Worm (Caenorhabditis elegans) whole organism, young adult: ENCODE measurements around the gene ZK105.6.

Experiments
- F33H1.4 ChIP-seq: fragments of 200-800 bp; sonication (Bioruptor generic); IDR thresholded peaks from 2 replicates; pipeline ENCODE4 v1.3.6; 2022; ENCODE audit warnings: missing genetic modification reagents, missing genetic modification characterization, missing compliant biosample characterization
- F57C9.4 ChIP-seq: sonication (generic microtip); optimal IDR thresholded peaks from 2 replicates; lab custom pipeline; 2017; ENCODE audit warnings: mild to moderate bottlenecking, missing genetic modification characterization, missing compliant biosample characterization
- K12H6.12 ChIP-seq: fragments of 200-800 bp; sonication (Bioruptor generic); optimal IDR thresholded peaks from 2 replicates; lab custom pipeline; 2018; ENCODE audit warnings: mild to moderate bottlenecking, missing genetic modification characterization, missing compliant biosample characterization
- T07F8.4 ChIP-seq: sonication (generic microtip); optimal IDR thresholded peaks from 2 replicates; lab custom pipeline; 2016; ENCODE audit warnings: mild to moderate bottlenecking, missing genetic modification characterization, moderate library complexity, missing compliant biosample characterization
- T26A5.8 ChIP-seq: sonication (generic microtip); optimal IDR thresholded peaks from 2 replicates; lab custom pipeline; 2016; ENCODE audit warnings: missing genetic modification characterization, missing compliant biosample characterization
- Y53F4B.3 ChIP-seq: fragments of 200-800 bp; sonication (Bioruptor generic); IDR thresholded peaks from 2 replicates; pipeline ENCODE4 v1.3.6; 2022; ENCODE audit warnings: missing genetic modification reagents, missing genetic modification characterization, missing compliant biosample characterization
- Y95B8A.8 ChIP-seq: fragments of 200-800 bp; sonication (Bioruptor generic); IDR thresholded peaks from 2 replicates; pipeline ENCODE4 v1.3.6; 2022; ENCODE audit warnings: missing genetic modification reagents, missing genetic modification characterization, missing compliant biosample characterization
- ZK185.1 ChIP-seq: sonication (generic microtip); optimal IDR thresholded peaks from 2 replicates; lab custom pipeline; 2016; ENCODE audit warnings: mild to moderate bottlenecking, missing genetic modification characterization, missing compliant biosample characterization; ENCODE audit not compliant: poor library complexity, severe bottlenecking
- aptf-2 ChIP-seq: fragments of 200-800 bp; sonication (Bioruptor generic); conservative IDR thresholded peaks from 2 replicates; pipeline ENCODE4 v1.3.6; 2022; ENCODE audit warnings: missing genetic modification reagents, missing genetic modification characterization, missing compliant biosample characterization
- atf-7 ChIP-seq: sonication (generic microtip); optimal IDR thresholded peaks from 2 replicates; lab custom pipeline; 2017; ENCODE audit warnings: mild to moderate bottlenecking, missing genetic modification characterization, missing compliant biosample characterization
- cebp-1 ChIP-seq, 2 experiments: fragments of 200-800 bp in 1 of 2; sonication (Bioruptor generic) in 1 of 2; sonication (generic microtip) in 1 of 2; IDR thresholded peaks in 1 of 2; optimal IDR thresholded peaks in 1 of 2; 2 replicates each; pipeline versions ENCODE4 v1.3.6 to Lab custom; 2017 to 2022; ENCODE audit warnings: missing compliant biosample characterization in 2 of 2, missing genetic modification characterization in 2 of 2, mild to moderate bottlenecking in 1 of 2, missing genetic modification reagents in 1 of 2, moderate library complexity in 1 of 2
- ceh-40 ChIP-seq: fragments of 200-800 bp; sonication (Bioruptor generic); IDR thresholded peaks from 2 replicates; pipeline ENCODE4 v1.3.6; 2022; ENCODE audit warnings: missing genetic modification characterization, missing compliant biosample characterization
- chd-7 ChIP-seq: sonication (generic microtip); optimal IDR thresholded peaks from 2 replicates; lab custom pipeline; 2016; ENCODE audit warnings: mild to moderate bottlenecking, missing genetic modification characterization, moderate library complexity, missing compliant biosample characterization
- dpff-1 ChIP-seq: sonication (generic microtip); optimal IDR thresholded peaks from 2 replicates; lab custom pipeline; 2017; ENCODE audit warnings: mild to moderate bottlenecking, missing genetic modification characterization, missing compliant biosample characterization
- egl-44 ChIP-seq: fragments of 200-800 bp; sonication (Bioruptor generic); IDR thresholded peaks from 2 replicates; pipeline ENCODE4 v1.3.6; 2022; ENCODE audit warnings: missing genetic modification reagents, missing genetic modification characterization, missing compliant biosample characterization
- ets-4 ChIP-seq: fragments of 200-800 bp; sonication (Bioruptor generic); optimal IDR thresholded peaks from 2 replicates; lab custom pipeline; 2018; ENCODE audit warnings: mild to moderate bottlenecking, missing genetic modification characterization, missing compliant biosample characterization
- gei-17 ChIP-seq: fragments of 200-800 bp; sonication (Bioruptor generic); optimal IDR thresholded peaks from 2 replicates; lab custom pipeline; 2018; ENCODE audit warnings: mild to moderate bottlenecking, missing genetic modification characterization, missing compliant biosample characterization
- lag-1 ChIP-seq: fragments of 200-800 bp; sonication (Bioruptor generic); IDR thresholded peaks from 2 replicates; pipeline ENCODE4 v1.3.6; 2022; ENCODE audit warnings: missing genetic modification reagents, missing genetic modification characterization, missing compliant biosample characterization
- let-607 ChIP-seq, 2 experiments: fragments of 200-800 bp in 1 of 2; sonication (Bioruptor generic) in 1 of 2; sonication (generic microtip) in 1 of 2; optimal IDR thresholded peaks; 2 replicates each; lab custom pipeline; 2016 to 2018; ENCODE audit warnings: mild to moderate bottlenecking in 2 of 2, missing compliant biosample characterization in 2 of 2, missing genetic modification characterization in 2 of 2, moderate library complexity in 2 of 2, missing genotype in 1 of 2
- lin-26 ChIP-seq: fragments of 200-800 bp; sonication (Bioruptor generic); IDR thresholded peaks from 2 replicates; pipeline ENCODE4 v1.3.6; 2022; ENCODE audit warnings: missing genetic modification reagents, missing genetic modification characterization, missing compliant biosample characterization
- lin-54 ChIP-seq: fragments of 200-800 bp; sonication (Bioruptor generic); optimal IDR thresholded peaks from 2 replicates; lab custom pipeline; 2018; ENCODE audit warnings: mild to moderate bottlenecking, missing genetic modification characterization, missing compliant biosample characterization
- madf-10 ChIP-seq: sonication (generic microtip); optimal IDR thresholded peaks from 2 replicates; lab custom pipeline; 2016; ENCODE audit warnings: mild to moderate bottlenecking, missing genetic modification characterization, missing compliant biosample characterization
- mcd-1 ChIP-seq: fragments of 200-800 bp; sonication (Bioruptor generic); IDR thresholded peaks from 2 replicates; pipeline ENCODE4 v1.3.6; 2022; ENCODE audit warnings: missing genetic modification reagents, missing genetic modification characterization, missing compliant biosample characterization
- nhr-27 ChIP-seq: fragments of 200-800 bp; sonication (Bioruptor generic); optimal IDR thresholded peaks from 2 replicates; lab custom pipeline; 2018; ENCODE audit warnings: mild to moderate bottlenecking, missing genetic modification characterization, moderate library complexity, missing compliant biosample characterization
- nhr-80 ChIP-seq: sonication (generic microtip); optimal IDR thresholded peaks from 2 replicates; lab custom pipeline; 2016; ENCODE audit warnings: missing genetic modification characterization, missing compliant biosample characterization
- nhr-90 ChIP-seq: sonication (generic microtip); optimal IDR thresholded peaks from 2 replicates; lab custom pipeline; 2016; ENCODE audit warnings: missing genotype, mild to moderate bottlenecking, missing genetic modification characterization, missing compliant biosample characterization
- rec-8 ChIP-seq, 2 experiments: sonication (generic microtip); optimal IDR thresholded peaks; 2 replicates each; lab custom pipeline; 2016; ENCODE audit warnings: mild to moderate bottlenecking in 2 of 2, missing genetic modification characterization in 2 of 2, missing genetic modification reagents in 2 of 2, missing genotype in 2 of 2, missing biosample characterization in 1 of 2, missing compliant biosample characterization in 1 of 2, moderate library complexity in 1 of 2
- sea-2 ChIP-seq: fragments of 200-800 bp; sonication (Bioruptor generic); IDR thresholded peaks from 2 replicates; pipeline ENCODE4 v1.3.6; 2022; ENCODE audit warnings: missing genetic modification characterization, missing compliant biosample characterization
- snpc-1.3 ChIP-seq: sonication (generic microtip); optimal IDR thresholded peaks from 2 replicates; lab custom pipeline; 2017; ENCODE audit warnings: missing genetic modification characterization, mild to moderate bottlenecking, missing compliant biosample characterization, antibody characterized with exemption, moderate library complexity, missing genotype, missing genetic modification reagents; ENCODE audit not compliant: insufficient read depth
- snpc-4 ChIP-seq, 5 experiments: fragments of 150-350 bp in 1 of 5; sonication (generic microtip) in 4 of 5; optimal IDR thresholded peaks; 2 replicates each; lab custom pipeline; 2014 to 2018; ENCODE audit warnings: missing genetic modification characterization in 5 of 5, missing biosample characterization in 3 of 5, antibody characterized with exemption in 2 of 5, mild to moderate bottlenecking in 2 of 5, missing compliant biosample characterization in 2 of 5, missing genotype in 2 of 5, moderate library complexity in 2 of 5, missing genetic modification reagents in 1 of 5
- somi-1 ChIP-seq: fragments of 200-800 bp; sonication (Bioruptor generic); optimal IDR thresholded peaks from 2 replicates; lab custom pipeline; 2018; ENCODE audit warnings: mild to moderate bottlenecking, missing genetic modification characterization, missing compliant biosample characterization
- tbp1 ChIP-seq: fragments of 200-800 bp; sonication (Bioruptor generic); optimal IDR thresholded peaks from 2 replicates; lab custom pipeline; 2018; ENCODE audit warnings: mild to moderate bottlenecking, missing genetic modification characterization, missing compliant biosample characterization
- tlf-1 ChIP-seq: fragments of 200-800 bp; sonication (Bioruptor generic); optimal IDR thresholded peaks from 2 replicates; lab custom pipeline; 2018; ENCODE audit warnings: mild to moderate bottlenecking, missing genetic modification characterization, missing compliant biosample characterization
- unc-130 ChIP-seq: sonication (generic microtip); optimal IDR thresholded peaks from 2 replicates; lab custom pipeline; 2016; ENCODE audit warnings: missing genetic modification reagents, missing genetic modification characterization, missing compliant biosample characterization
- xnd-1 ChIP-seq: sonication (generic microtip); optimal IDR thresholded peaks from 2 replicates; lab custom pipeline; 2016; ENCODE audit warnings: missing genotype, missing genetic modification reagents, missing genetic modification characterization, missing compliant biosample characterization
- ztf-22 ChIP-seq: fragments of 200-800 bp; sonication (Bioruptor generic); optimal IDR thresholded peaks from 2 replicates; lab custom pipeline; 2018; ENCODE audit warnings: mild to moderate bottlenecking, missing genetic modification characterization, moderate library complexity, missing compliant biosample characterization

The ZK105.6 gene

ce11 chrV:7744068-7744467 is 20.2 kb upstream of the ZK105.6 start (continued):
- TF ChIP-seq snpc-4 (GFP tag; optimal IDR thresholded peaks at IDR 0.05; lab: Kevin White, UChicago), result no peak
- TF ChIP-seq snpc-4 (tag; optimal IDR thresholded peaks at IDR 0.05; lab: Kevin White, UChicago), result peak in 2 of 4 experiments; percentile 9 to 45
- TF ChIP-seq cebp-1 (GFP tag; IDR thresholded peaks at IDR 0.05; lab: Robert Waterston, UW), result no peak; the same call in 1 of the 2 replicates
- TF ChIP-seq cebp-1 (tag; optimal IDR thresholded peaks at IDR 0.05; lab: Kevin White, UChicago), result peak; percentile 68
- no peak for TF ChIP-seq Y53F4B.3
- no peak for TF ChIP-seq ceh-40 (GFP tag; lab: Robert Waterston, UW)
- peak; percentile 89 to 91 for TF ChIP-seq let-607 (tag; optimal IDR thresholded peaks at IDR 0.05; lab: Kevin White, UChicago)
- no peak for TF ChIP-seq unc-130 (GFP tag; lab: Kevin White, UChicago)
- TF ChIP-seq mcd-1 (GFP tag; lab: Robert Waterston, UW), result 0 out of 2 replicates have a peak, but pooled peaks have one; percentile 28
- peak; percentile 70; the same call in 1 of the 2 replicates for TF ChIP-seq egl-44
- TF ChIP-seq nhr-90, result peak; percentile 3
- TF ChIP-seq somi-1 (GFP tag; lab: Kevin White, UChicago), result no peak
- no peak for TF ChIP-seq T26A5.8
- no peak for TF ChIP-seq Y95B8A.8
- peak; percentile 25 for TF ChIP-seq lin-54 (GFP tag; lab: Kevin White, UChicago)
- TF ChIP-seq chd-7, result peak; percentile 71
- TF ChIP-seq nhr-27 (tag; lab: Kevin White, UChicago), result no peak
- TF ChIP-seq F33H1.4 (GFP tag; lab: Robert Waterston, UW), result no peak
- peak; percentile 21 for TF ChIP-seq ZK185.1 (tag; lab: Kevin White, UChicago)
- no peak for TF ChIP-seq F57C9.4
- no peak for TF ChIP-seq lag-1 (GFP tag; lab: Robert Waterston, UW)
- TF ChIP-seq ets-4, result peak; percentile 98
- no peak for TF ChIP-seq aptf-2 (GFP tag; lab: Robert Waterston, UW)
- TF ChIP-seq xnd-1 (tag; lab: Kevin White, UChicago), result no peak
- peak; percentile 59 for TF ChIP-seq tbp1 (GFP tag; lab: Kevin White, UChicago)
- TF ChIP-seq atf-7, result peak; percentile 72
- no peak for TF ChIP-seq gei-17 (GFP tag; lab: Kevin White, UChicago)
- no peak for TF ChIP-seq snpc-1.3 (tag; lab: Kevin White, UChicago)
- peak; percentile 93 for TF ChIP-seq ztf-22 (GFP tag; lab: Kevin White, UChicago)
- TF ChIP-seq tlf-1 (GFP tag; lab: Kevin White, UChicago), result no peak
- no peak for TF ChIP-seq dpff-1
- no peak for TF ChIP-seq lin-26 (GFP tag; lab: Robert Waterston, UW)
- no peak for TF ChIP-seq K12H6.12 (tag; lab: Kevin White, UChicago)
- no peak for TF ChIP-seq rec-8 (tag; optimal IDR thresholded peaks at IDR 0.05; lab: Kevin White, UChicago)
- peak; percentile 11 for TF ChIP-seq madf-10 (tag; lab: Kevin White, UChicago)
- no peak for TF ChIP-seq sea-2

DNA sequence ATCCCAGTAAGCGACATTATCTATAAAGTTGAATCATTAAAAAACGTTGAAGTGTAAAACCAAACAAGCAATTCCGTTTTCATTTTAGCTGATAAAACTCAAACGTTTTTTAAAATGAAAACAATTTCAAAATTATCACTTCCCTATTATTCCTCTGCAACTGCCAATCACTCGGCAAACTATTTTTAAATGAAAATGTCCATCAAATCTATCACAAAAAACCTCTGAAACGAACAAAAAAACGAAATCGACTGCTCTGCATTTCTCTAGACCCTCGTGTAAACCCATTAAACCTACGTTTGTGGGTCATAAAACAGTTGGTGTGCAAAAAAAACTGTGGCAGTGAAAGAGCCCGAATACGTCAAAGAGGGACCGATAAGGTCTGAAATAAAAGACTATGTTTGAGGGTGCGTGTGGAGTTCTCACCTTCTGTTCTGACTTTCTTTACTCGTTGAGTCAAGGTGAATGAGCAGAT is 18.7 kb upstream of the ZK105.6 start, which contains the start of gene fbxl-5:
Gene fbxl-5 (plus strand): TSS at position 425 of the 475 bp plus-strand sequence.
- TF ChIP-seq let-607 (tag; optimal IDR thresholded peaks at IDR 0.05; lab: Kevin White, UChicago) (peak; percentile 33 to 60), T07F8.4 (tag; lab: Kevin White, UChicago) (no peak), ztf-22 (GFP tag; lab: Kevin White, UChicago) (peak; percentile 27), cebp-1 (GFP tag; IDR thresholded peaks at IDR 0.05; lab: Robert Waterston, UW) (no peak), cebp-1 (tag; optimal IDR thresholded peaks at IDR 0.05; lab: Kevin White, UChicago) (peak; percentile 36), chd-7 (no peak), nhr-80 (peak; percentile 78)
- TF ChIP-seq, all 124 proteins: peak for 4
